Fruit fly (Drosophila melanogaster) whole organism: ENCODE data around the gene CheB98a.

Experiments used
- CG8478 ChIP-seq: fragments of >200 bp; optimal IDR thresholded peaks from 2 replicates; lab custom pipeline; 2018; ENCODE audit warnings: inconsistent platforms
- Dll ChIP-seq: fragments of >200 bp; optimal IDR thresholded peaks from 2 replicates; lab custom pipeline; 2017
- pan ChIP-seq: fragments of >200 bp; optimal IDR thresholded peaks from 2 replicates; lab custom pipeline; 2017
- psq ChIP-seq: fragments of >200 bp; optimal IDR thresholded peaks from 2 replicates; lab custom pipeline; 2017
- usp ChIP-seq: fragments of >200 bp; optimal IDR thresholded peaks from 2 replicates; lab custom pipeline; 2017; ENCODE audit warnings: missing biosample characterization, missing genetic modification characterization, mixed read lengths

- TF ChIP-seq psq (lab: Kevin White, UChicago) = no peak
- no peak for TF ChIP-seq pan (lab: Kevin White, UChicago)
- TF ChIP-seq usp = no peak
- no peak for TF ChIP-seq CG8478 (lab: Kevin White, UChicago)
- no peak for TF ChIP-seq Dll (lab: Kevin White, UChicago)
Observed at dm6 chr3R:28843776-28844610, 37.5 kb downstream of the CheB98a start.
